Fruit fly (Drosophila melanogaster): Measurements from ENCODE around the gene tim.

The tim gene

dm6 chr2L:3457007-3457406 is 50.9 kb downstream of the tim start, which contains the start of the genes Cog3 and Sec5 (continued):
- TF ChIP-seq CG10654 (GFP tag; optimal IDR thresholded peaks at IDR 0.05) = peak; percentile 34
- TF ChIP-seq CG10366 (GFP tag; IDR thresholded peaks at IDR 0.05) = 0 out of 2 replicates have a peak, but pooled peaks have one; percentile 21
- peak; percentile 9 for TF ChIP-seq Atf3 (GFP tag; optimal IDR thresholded peaks at IDR 0.05)
- TF ChIP-seq CrebB (tag; optimal IDR thresholded peaks at IDR 0.05) = peak; percentile 29
- TF ChIP-seq zen2 (GFP tag; IDR thresholded peaks at IDR 0.05; ENCODE audit: partially characterized antibody) = no peak
- no peak for TF ChIP-seq CG1529 (GFP tag; optimal IDR thresholded peaks at IDR 0.05)
- peak; percentile 30 for TF ChIP-seq kay (GFP tag; optimal IDR thresholded peaks at IDR 0.05)
- 0 out of 2 replicates have a peak, but pooled peaks have one; percentile 26 for TF ChIP-seq Scr (GFP tag; IDR thresholded peaks at IDR 0.05; ENCODE audit: partially characterized antibody)
- TF ChIP-seq CG31365 (tag; optimal IDR thresholded peaks at IDR 0.05) = no peak
- TF ChIP-seq CG4424 (GFP tag; optimal IDR thresholded peaks at IDR 0.05) = peak; percentile 70
- 0 out of 2 replicates have a peak, but pooled peaks have one; percentile 6 for TF ChIP-seq Bgb (GFP tag; IDR thresholded peaks at IDR 0.05; ENCODE audit: partially characterized antibody)
- no peak for TF ChIP-seq CG13894 (tag; optimal IDR thresholded peaks at IDR 0.05)
- no peak for TF ChIP-seq bab2 (GFP tag; optimal IDR thresholded peaks at IDR 0.05)
- TF ChIP-seq Sin3A (optimal IDR thresholded peaks at IDR 0.05) = peak; percentile 76
- no peak for TF ChIP-seq sna (GFP tag; IDR thresholded peaks at IDR 0.05; ENCODE audit: partially characterized antibody)
- peak; percentile 61 for TF ChIP-seq zfh2 (GFP tag; optimal IDR thresholded peaks at IDR 0.05)
- TF ChIP-seq Fer3 (tag; optimal IDR thresholded peaks at IDR 0.05) = peak; percentile 74
- TF ChIP-seq Fer2 (tag; optimal IDR thresholded peaks at IDR 0.05) = peak; percentile 66
- peak; percentile 93 to 98 for TF ChIP-seq crp (GFP tag; optimal IDR thresholded peaks at IDR 0.05)
- TF ChIP-seq row (GFP tag; IDR thresholded peaks at IDR 0.05) = peak; percentile 97
- no peak for TF ChIP-seq CG13624 (GFP tag; optimal IDR thresholded peaks at IDR 0.05)
- no peak for TF ChIP-seq prd (optimal IDR thresholded peaks at IDR 0.05)
- peak; percentile 67; the same call in 2 of the 3 replicates for TF ChIP-seq prd (GFP tag; IDR thresholded peaks at IDR 0.05)
- TF ChIP-seq MBD-R2 (GFP tag; IDR thresholded peaks at IDR 0.05) = peak; percentile 93
- TF ChIP-seq CG6683 (GFP tag; optimal IDR thresholded peaks at IDR 0.05) = peak; percentile 33
- TF ChIP-seq pb (GFP tag; optimal IDR thresholded peaks at IDR 0.05) = no peak
- peak; percentile 68 for TF ChIP-seq Xrp1 (GFP tag; IDR thresholded peaks at IDR 0.05)
- TF ChIP-seq salm (tag; optimal IDR thresholded peaks at IDR 0.05) = no peak
- TF ChIP-seq hkb (optimal IDR thresholded peaks at IDR 0.05) = peak; percentile 72
- TF ChIP-seq hkb (GFP tag; IDR thresholded peaks at IDR 0.05) = no peak
- TF ChIP-seq CG10274 (GFP tag; optimal IDR thresholded peaks at IDR 0.05) = no peak
- TF ChIP-seq CG18476 (GFP tag; optimal IDR thresholded peaks at IDR 0.05) = peak; percentile 2
- peak; percentile 47 for TF ChIP-seq az2 (GFP tag; optimal IDR thresholded peaks at IDR 0.05)
- TF ChIP-seq CG11093 (GFP tag; IDR thresholded peaks at IDR 0.05) = peak; percentile 47; the same call in 1 of the 3 replicates
- peak; percentile 48 for TF ChIP-seq Max (GFP tag; optimal IDR thresholded peaks at IDR 0.05)
- TF ChIP-seq en (GFP tag; optimal IDR thresholded peaks at IDR 0.05) = no peak
- no peak for TF ChIP-seq Dad (GFP tag; optimal IDR thresholded peaks at IDR 0.05)
- TF ChIP-seq Oaz (GFP tag; IDR thresholded peaks at IDR 0.05) = peak; percentile 31; the same call in 1 of the 2 replicates
- peak; percentile 75 for TF ChIP-seq vvl (GFP tag; IDR thresholded peaks at IDR 0.05)
- TF ChIP-seq hb (GFP tag; IDR thresholded peaks at IDR 0.05; ENCODE audit: partially characterized antibody) = no peak
- peak; percentile 58 for TF ChIP-seq Xbp1 (GFP tag; optimal IDR thresholded peaks at IDR 0.05)
- peak; percentile 59 for TF ChIP-seq CG9437 (GFP tag; optimal IDR thresholded peaks at IDR 0.05)
- no peak for TF ChIP-seq Kr (GFP tag; optimal IDR thresholded peaks at IDR 0.05)
- TF ChIP-seq CG17568 (GFP tag; optimal IDR thresholded peaks at IDR 0.05) = no peak
- TF ChIP-seq ftz-f1 (GFP tag; optimal IDR thresholded peaks at IDR 0.05) = peak; percentile 22
- no peak for TF ChIP-seq CG6254 (GFP tag; optimal IDR thresholded peaks at IDR 0.05)
- TF ChIP-seq phol (tag; optimal IDR thresholded peaks at IDR 0.05) = peak; percentile 87
- TF ChIP-seq pan (optimal IDR thresholded peaks at IDR 0.05) = no peak
- TF ChIP-seq pan (GFP tag; optimal IDR thresholded peaks at IDR 0.05 in 1 of 2, IDR thresholded peaks at IDR 0.05 in 1 of 2) = peak in 1 of 2 experiments; percentile 69
- TF ChIP-seq CG30403 (GFP tag; optimal IDR thresholded peaks at IDR 0.05) = peak; percentile 79
- TF ChIP-seq Dp (GFP tag; optimal IDR thresholded peaks at IDR 0.05) = no peak
- peak; percentile 65 for TF ChIP-seq CG34376 (GFP tag; optimal IDR thresholded peaks at IDR 0.05)
